Fruit fly (Drosophila melanogaster): ENCODE measurements around the gene Ziz.

Ziz gene

dm6 chr2L:7501743-7502142, 5.6 kb upstream of the Ziz start:
- TF ChIP-seq eve (GFP tag; optimal IDR thresholded peaks at IDR 0.05) (no peak), CG8944 (GFP tag; optimal IDR thresholded peaks at IDR 0.05) (no peak), Kr (GFP tag; optimal IDR thresholded peaks at IDR 0.05) (no peak), CG17359 (tag; optimal IDR thresholded peaks at IDR 0.05) (no peak), vvl (GFP tag; IDR thresholded peaks at IDR 0.05) (peak; percentile 49), ATbp (GFP tag; optimal IDR thresholded peaks at IDR 0.05) (no peak), Lim3 (GFP tag; IDR thresholded peaks at IDR 0.05) (no peak), Ets65A (GFP tag) (peak; percentile 21), CG4617 (GFP tag; optimal IDR thresholded peaks at IDR 0.05; ENCODE audit: borderline replicate concordance) (no peak), D19A (tag; optimal IDR thresholded peaks at IDR 0.05) (no peak), zf30C (GFP tag; optimal IDR thresholded peaks at IDR 0.05) (no peak), Bteb2 (GFP tag; optimal IDR thresholded peaks at IDR 0.05) (no peak), phol (tag; optimal IDR thresholded peaks at IDR 0.05) (no peak), CG10274 (GFP tag; optimal IDR thresholded peaks at IDR 0.05) (no peak), CG14050 (GFP tag; IDR thresholded peaks at IDR 0.05) (no peak), CG1602 (GFP tag; optimal IDR thresholded peaks at IDR 0.05) (no peak), CG9932 (GFP tag; IDR thresholded peaks at IDR 0.05) (0 out of 2 replicates have a peak, but pooled peaks have one; percentile 17), CG10366 (GFP tag; IDR thresholded peaks at IDR 0.05) (no peak), CG4424 (GFP tag; optimal IDR thresholded peaks at IDR 0.05) (no peak), seq (GFP tag; IDR thresholded peaks at IDR 0.05) (no peak), CG3838 (GFP tag; optimal IDR thresholded peaks at IDR 0.05) (no peak), rib (GFP tag; IDR thresholded peaks at IDR 0.05) (no peak), shn (GFP tag; optimal IDR thresholded peaks at IDR 0.05) (no peak), Lpt (GFP tag; optimal IDR thresholded peaks at IDR 0.05) (no peak), CHES-1-like (GFP tag; optimal IDR thresholded peaks at IDR 0.05) (no peak), CG6689 (GFP tag; IDR thresholded peaks at IDR 0.05) (no peak), maf-S (GFP tag; optimal IDR thresholded peaks at IDR 0.05) (no peak), disco-r (GFP tag; optimal IDR thresholded peaks at IDR 0.05) (no peak), Neu2 (GFP tag; optimal IDR thresholded peaks at IDR 0.05; ENCODE audit: borderline replicate concordance) (no peak), CG12299 (tag; optimal IDR thresholded peaks at IDR 0.05) (no peak), Drgx (GFP tag; IDR thresholded peaks at IDR 0.05) (0 out of 2 replicates have a peak, but pooled peaks have one; percentile 20)

- peak; percentile 91 for TF ChIP-seq CG3995 (GFP tag; optimal IDR thresholded peaks at IDR 0.05)
- TF ChIP-seq HmgZ (tag; optimal IDR thresholded peaks at IDR 0.05), result no peak
- peak in 1 of 2 experiments; percentile 20 for TF ChIP-seq eve (GFP tag; optimal IDR thresholded peaks at IDR 0.05)
- TF ChIP-seq Nf-YB (GFP tag; optimal IDR thresholded peaks at IDR 0.05), result no peak
- TF ChIP-seq CG12236 (GFP tag; optimal IDR thresholded peaks at IDR 0.05), result no peak
These were observed 2.1 kb upstream of the Ziz start for dm6 chr2L:7498208-7498607.

dm6 chr2L:7497265-7497664, 1.2 kb upstream of the Ziz start, which contains the start of gene Obp28a:
Gene Obp28a, minus strand, starts transcription at chr2L:7497365.
- TF ChIP-seq Tbp (GFP tag; optimal IDR thresholded peaks at IDR 0.05), result no peak
- TF ChIP-seq vnd (GFP tag; IDR thresholded peaks at IDR 0.05; ENCODE audit: partially characterized antibody), result 0 out of 3 replicates have a peak, but pooled peaks have one; percentile 2
- TF ChIP-seq Sin3A (optimal IDR thresholded peaks at IDR 0.05), result no peak
- no peak for TF ChIP-seq ftz-f1 (GFP tag; optimal IDR thresholded peaks at IDR 0.05)

Measured in whole organism, embryonic.